Worm (Caenorhabditis elegans) whole organism, L4 larva: Measurements from ENCODE around the gene srx-84.
A peak's percentile ranks its signal among the peaks of the same experiment; 100 is the strongest.

ENCODE experiments used
- D1046.2 ChIP-seq: fragments of 200-800 bp; sonication (Bioruptor generic); IDR thresholded peaks from 2 replicates; pipeline ENCODE4 v1.3.6; 2022; ENCODE audit warnings: missing genetic modification characterization, missing compliant biosample characterization
- F26F4.8 ChIP-seq: fragments of 200-800 bp; sonication (Bioruptor generic); conservative IDR thresholded peaks from 2 replicates; pipeline ENCODE4 v1.3.6; 2022; ENCODE audit warnings: missing genetic modification characterization, missing compliant biosample characterization
- F44E2.7 ChIP-seq: fragments of 200-800 bp; sonication (Bioruptor generic); IDR thresholded peaks from 2 replicates; pipeline ENCODE4 v2.1.2; 2022; ENCODE audit warnings: missing genetic modification characterization, missing compliant biosample characterization
- T26A8.4 ChIP-seq: fragments of 200-800 bp; sonication (Bioruptor generic); IDR thresholded peaks from 2 replicates; pipeline ENCODE4 v1.3.6; 2022; ENCODE audit warnings: missing genetic modification characterization, missing compliant biosample characterization
- Y105C5A.15 ChIP-seq: fragments of 200-800 bp; sonication (Bioruptor generic); IDR thresholded peaks from 2 replicates; pipeline ENCODE4 v1.3.6; 2022; ENCODE audit warnings: missing genetic modification characterization, missing compliant biosample characterization
- ZK337.2 ChIP-seq: fragments of 200-800 bp; sonication (Bioruptor generic); IDR thresholded peaks from 2 replicates; pipeline ENCODE4 v1.3.6; 2022; ENCODE audit warnings: missing genetic modification reagents, missing genetic modification characterization, missing compliant biosample characterization
- ZK546.5 ChIP-seq, 2 experiments: sonication (generic microtip); optimal IDR thresholded peaks; 2 replicates each; lab custom pipeline; 2017; ENCODE audit warnings: missing biosample characterization in 2 of 2, missing genetic modification characterization in 2 of 2
- aha-1 ChIP-seq: fragments of 150-350 bp; peaks from one replicate; lab custom pipeline; 2014; ENCODE audit warnings: missing biosample characterization, missing genetic modification characterization
- daf-12 ChIP-seq: fragments of 150-350 bp; optimal IDR thresholded peaks from 2 replicates; lab custom pipeline; 2014; ENCODE audit warnings: missing biosample characterization, missing genetic modification reagents, missing genetic modification characterization
- daf-16 ChIP-seq, 3 experiments: sonication (generic microtip); optimal IDR thresholded peaks; 2 replicates each; lab custom pipeline; 2016 to 2017; ENCODE audit warnings: missing genetic modification characterization in 3 of 3, missing genetic modification reagents in 3 of 3, mild to moderate bottlenecking in 2 of 3, missing compliant biosample characterization in 2 of 3, missing biosample characterization in 1 of 3, moderate library complexity in 1 of 3
- dmd-6 ChIP-seq: fragments of 200-800 bp; sonication (Bioruptor generic); IDR thresholded peaks from 2 replicates; pipeline ENCODE4 v1.3.6; 2022; ENCODE audit warnings: missing genetic modification reagents, missing genetic modification characterization, missing compliant biosample characterization
- dmd-8 ChIP-seq: fragments of 200-800 bp; sonication (Bioruptor generic); IDR thresholded peaks from 2 replicates; pipeline ENCODE4 v1.3.6; 2022; ENCODE audit warnings: missing genetic modification characterization, missing compliant biosample characterization
- dmd-9 ChIP-seq: fragments of 200-800 bp; sonication (Bioruptor generic); IDR thresholded peaks from 2 replicates; pipeline ENCODE4 v1.3.6; 2022; ENCODE audit warnings: missing genetic modification reagents, missing genetic modification characterization, missing compliant biosample characterization
- duxl-1 ChIP-seq: sonication (generic microtip); optimal IDR thresholded peaks from 2 replicates; lab custom pipeline; 2016; ENCODE audit warnings: mild to moderate bottlenecking, missing genetic modification characterization, moderate library complexity, missing compliant biosample characterization; ENCODE audit not compliant: poor library complexity
- dve-1 ChIP-seq: sonication (generic microtip); optimal IDR thresholded peaks from 2 replicates; lab custom pipeline; 2017; ENCODE audit warnings: antibody characterized with exemption, mild to moderate bottlenecking, missing genetic modification characterization, missing compliant biosample characterization; ENCODE audit not compliant: insufficient read depth
- egl-43 ChIP-seq: fragments of 200-800 bp; sonication (Bioruptor generic); IDR thresholded peaks from 2 replicates; pipeline ENCODE4 v1.3.6; 2022; ENCODE audit warnings: missing genetic modification reagents, missing genetic modification characterization, missing compliant biosample characterization
- fkh-10 ChIP-seq: fragments of 150-350 bp; optimal IDR thresholded peaks from 2 replicates; lab custom pipeline; 2014; ENCODE audit warnings: missing biosample characterization, missing genetic modification reagents, missing genetic modification characterization
- hif-1 ChIP-seq, 2 experiments: sonication (generic microtip); optimal IDR thresholded peaks; 2 replicates each; lab custom pipeline; 2016 to 2017; ENCODE audit warnings: missing compliant biosample characterization in 2 of 2, missing genetic modification characterization in 2 of 2, missing genetic modification reagents in 2 of 2, missing genotype in 2 of 2, mild to moderate bottlenecking in 1 of 2
- hlh-11 ChIP-seq: fragments of 200-800 bp; sonication (Bioruptor generic); optimal IDR thresholded peaks from 2 replicates; lab custom pipeline; 2018; ENCODE audit warnings: mild to moderate bottlenecking, missing genetic modification characterization, missing compliant biosample characterization
- hlh-30 ChIP-seq: sonication (generic microtip); optimal IDR thresholded peaks from 2 replicates; lab custom pipeline; 2017; ENCODE audit warnings: antibody characterized with exemption, mild to moderate bottlenecking, missing genetic modification characterization, missing compliant biosample characterization; ENCODE audit not compliant: insufficient read depth
- hmg-1.1 ChIP-seq: fragments of 200-800 bp; sonication (Bioruptor generic); IDR thresholded peaks from 2 replicates; pipeline ENCODE4 v1.3.6; 2022; ENCODE audit warnings: missing genetic modification reagents, missing genetic modification characterization, missing compliant biosample characterization
- lin-15B ChIP-seq: fragments of 150-350 bp; sonication (generic microtip); optimal IDR thresholded peaks from 3 replicates; lab custom pipeline; 2014; ENCODE audit warnings: missing biosample characterization, missing genetic modification characterization
- lin-29 ChIP-seq: fragments of 200-800 bp; sonication (Bioruptor generic); IDR thresholded peaks from 2 replicates; pipeline ENCODE4 v1.3.6; 2022; ENCODE audit warnings: missing genetic modification reagents, missing genetic modification characterization, missing compliant biosample characterization
- lin-38 ChIP-seq: fragments of 200-800 bp; sonication (Bioruptor generic); IDR thresholded peaks from 2 replicates; pipeline ENCODE4 v1.3.6; 2022; ENCODE audit warnings: missing genetic modification reagents, missing genetic modification characterization, missing compliant biosample characterization
- madf-5 ChIP-seq, 2 experiments: fragments of 200-800 bp; sonication (Bioruptor generic); IDR thresholded peaks; 2 replicates each; pipeline ENCODE4 v1.3.6; 2022; ENCODE audit warnings: missing compliant biosample characterization in 2 of 2, missing genetic modification characterization in 2 of 2
- mdl-1 ChIP-seq, 2 experiments: fragments of 150-350 bp in 1 of 2; sonication (generic microtip) in 1 of 2; optimal IDR thresholded peaks; 2 replicates each; lab custom pipeline; 2014 to 2017; ENCODE audit warnings: missing biosample characterization in 2 of 2, missing genetic modification characterization in 2 of 2
- mes-2 ChIP-seq: sonication (generic microtip); optimal IDR thresholded peaks from 2 replicates; lab custom pipeline; 2016; ENCODE audit warnings: missing genotype, mild to moderate bottlenecking, missing genetic modification characterization, missing compliant biosample characterization; ENCODE audit not compliant: poor library complexity, severe bottlenecking
- mxl-2 ChIP-seq: fragments of 200-800 bp; sonication (Bioruptor generic); conservative IDR thresholded peaks from 2 replicates; pipeline ENCODE4 v1.3.6; 2022; ENCODE audit warnings: missing genetic modification reagents, missing genetic modification characterization, missing compliant biosample characterization
- mxl-3 ChIP-seq: fragments of 200-800 bp; sonication (Bioruptor generic); optimal IDR thresholded peaks from 2 replicates; lab custom pipeline; 2018; ENCODE audit warnings: mild to moderate bottlenecking, missing genetic modification characterization, missing compliant biosample characterization
- nhr-10 ChIP-seq: fragments of 150-350 bp; optimal IDR thresholded peaks from 2 replicates; lab custom pipeline; 2014; ENCODE audit warnings: missing biosample characterization, missing genetic modification characterization
- nhr-11 ChIP-seq: fragments of 150-350 bp; optimal IDR thresholded peaks from 2 replicates; lab custom pipeline; 2014; ENCODE audit warnings: missing biosample characterization, missing genetic modification characterization
- nhr-25 ChIP-seq: sonication (generic microtip); optimal IDR thresholded peaks from 2 replicates; lab custom pipeline; 2017; ENCODE audit warnings: missing genetic modification characterization, mild to moderate bottlenecking, missing compliant biosample characterization, antibody characterized with exemption, moderate library complexity, borderline replicate concordance; ENCODE audit not compliant: insufficient read depth
- nhr-28 ChIP-seq: fragments of 150-350 bp; optimal IDR thresholded peaks from 2 replicates; lab custom pipeline; 2014; ENCODE audit warnings: missing biosample characterization, missing genetic modification characterization
- nhr-48 ChIP-seq: sonication (generic microtip); optimal IDR thresholded peaks from 2 replicates; lab custom pipeline; 2016; ENCODE audit warnings: mild to moderate bottlenecking, missing genetic modification characterization, missing compliant biosample characterization
- nhr-77 ChIP-seq: fragments of 150-350 bp; optimal IDR thresholded peaks from 2 replicates; lab custom pipeline; 2014; ENCODE audit warnings: missing biosample characterization, missing genetic modification characterization
- php-3 ChIP-seq: fragments of 200-800 bp; sonication (Bioruptor generic); IDR thresholded peaks from 2 replicates; pipeline ENCODE4 v1.3.6; 2022; ENCODE audit warnings: missing genetic modification reagents, missing genetic modification characterization, missing compliant biosample characterization
- pqm-1 ChIP-seq: sonication (generic microtip); optimal IDR thresholded peaks from 2 replicates; lab custom pipeline; 2017; ENCODE audit warnings: missing biosample characterization, missing genetic modification characterization
- saeg-2 ChIP-seq: fragments of 200-800 bp; sonication (Bioruptor generic); IDR thresholded peaks from 2 replicates; pipeline ENCODE4 v1.3.6; 2022; ENCODE audit warnings: missing genetic modification reagents, missing genetic modification characterization, missing compliant biosample characterization
- snpc-4 ChIP-seq: fragments of 150-350 bp; optimal IDR thresholded peaks from 2 replicates; lab custom pipeline; 2014; ENCODE audit warnings: missing biosample characterization, missing genetic modification characterization
- unc-130 ChIP-seq: sonication (generic microtip); optimal IDR thresholded peaks from 2 replicates; lab custom pipeline; 2016; ENCODE audit warnings: missing genetic modification reagents, missing genetic modification characterization, missing compliant biosample characterization
- vab-7 ChIP-seq: fragments of 200-800 bp; sonication (Bioruptor generic); IDR thresholded peaks from 2 replicates; pipeline ENCODE4 v1.3.6; 2022; ENCODE audit warnings: missing genetic modification reagents, missing genetic modification characterization, missing compliant biosample characterization

Gene srx-84

DNA sequence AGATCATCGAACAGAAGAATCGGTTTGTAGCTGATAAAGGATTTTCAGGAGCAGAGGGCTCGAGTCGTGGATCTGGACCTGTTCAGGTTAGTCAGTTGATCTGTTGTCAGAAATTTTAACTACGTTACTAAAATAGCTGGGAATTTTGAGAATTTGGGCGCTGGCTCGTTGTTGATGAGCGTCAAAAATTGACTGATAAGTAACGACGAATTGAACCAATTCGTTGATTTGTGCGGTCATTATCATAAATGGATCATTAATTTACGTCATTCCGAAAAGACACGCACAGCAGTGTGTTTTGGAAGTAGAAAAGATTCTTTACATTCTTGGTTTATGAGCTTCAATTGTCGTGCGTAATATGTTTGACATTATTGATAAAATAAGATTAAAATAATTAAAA lies 48.9 kb downstream of the srx-84 start:
- TF ChIP-seq mes-2 (tag; lab: Kevin White, UChicago) = no peak
- no peak for TF ChIP-seq ZK546.5 (tag; optimal IDR thresholded peaks at IDR 0.05; lab: Kevin White, UChicago)
- TF ChIP-seq dve-1 (tag; lab: Kevin White, UChicago) = no peak
- TF ChIP-seq hmg-1.1 (GFP tag; lab: Robert Waterston, UW) = no peak
- no peak for TF ChIP-seq lin-38 (GFP tag; lab: Robert Waterston, UW)
- no peak for TF ChIP-seq dmd-9
- TF ChIP-seq nhr-10 (tag; lab: Kevin White, UChicago) = no peak
- TF ChIP-seq mdl-1 (tag; optimal IDR thresholded peaks at IDR 0.05; lab: Kevin White, UChicago) = no peak
- peak; percentile 46 for TF ChIP-seq aha-1 (tag; lab: Kevin White, UChicago)
- no peak for TF ChIP-seq F26F4.8
- no peak for TF ChIP-seq vab-7 (GFP tag; lab: Robert Waterston, UW)
- TF ChIP-seq unc-130 = no peak
- TF ChIP-seq mxl-2 = no peak
- peak; percentile 20 for TF ChIP-seq pqm-1
- no peak for TF ChIP-seq lin-15B
- TF ChIP-seq nhr-28 (tag; lab: Kevin White, UChicago) = peak; percentile 49
- no peak for TF ChIP-seq saeg-2 (GFP tag; lab: Robert Waterston, UW)
- no peak for TF ChIP-seq madf-5 (GFP tag; IDR thresholded peaks at IDR 0.05; lab: Robert Waterston, UW)
- TF ChIP-seq dmd-6 (GFP tag; lab: Robert Waterston, UW) = peak; percentile 72
- TF ChIP-seq lin-29 = no peak
- peak; percentile 54; the same call in 1 of the 2 replicates for TF ChIP-seq php-3
- TF ChIP-seq nhr-25 (tag; lab: Kevin White, UChicago) = no peak
- peak; percentile 49 for TF ChIP-seq hlh-11 (tag; lab: Kevin White, UChicago)
- no peak for TF ChIP-seq daf-12
- TF ChIP-seq, all 104 proteins: peak for 6

DNA sequence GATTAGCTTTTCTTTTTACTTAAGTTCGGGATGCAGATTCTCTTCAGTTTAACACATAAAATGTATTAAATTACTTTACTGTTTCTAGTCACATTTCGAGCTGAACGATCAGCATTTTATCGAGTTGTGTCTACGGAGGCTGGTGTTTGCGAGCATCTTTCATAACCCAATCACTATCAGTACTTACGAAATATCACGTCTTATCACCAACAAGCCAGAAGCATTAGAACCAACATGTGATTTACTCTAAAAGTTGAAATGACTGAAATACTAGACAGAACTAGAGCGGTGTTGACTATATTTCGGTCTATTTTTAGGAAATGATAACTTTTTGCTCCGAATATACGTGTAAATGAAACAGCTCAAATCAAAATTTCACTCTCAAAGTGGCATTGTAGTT lies 49.5 kb downstream of the srx-84 start:
- TF ChIP-seq egl-43 (no peak), snpc-4 (tag; lab: Kevin White, UChicago) (no peak), dmd-8 (GFP tag; lab: Robert Waterston, UW) (no peak), duxl-1 (tag; lab: Kevin White, UChicago) (no peak), dve-1 (tag; lab: Kevin White, UChicago) (peak; percentile 58), T26A8.4 (GFP tag; lab: Robert Waterston, UW) (no peak), dmd-6 (GFP tag; lab: Robert Waterston, UW) (peak; percentile 81), hlh-11 (tag; lab: Kevin White, UChicago) (peak; percentile 60), mxl-3 (GFP tag; lab: Kevin White, UChicago) (no peak), Y105C5A.15 (GFP tag; lab: Robert Waterston, UW) (no peak), hif-1 (tag; optimal IDR thresholded peaks at IDR 0.05; lab: Kevin White, UChicago) (peak in 1 of 2 experiments; percentile 12), hlh-30 (tag; lab: Kevin White, UChicago) (peak; percentile 45), php-3 (0 out of 2 replicates have a peak, but pooled peaks have one; percentile 51), mes-2 (tag; lab: Kevin White, UChicago) (peak; percentile 7), fkh-10 (GFP tag; lab: Kevin White, UChicago) (no peak), nhr-11 (tag; lab: Kevin White, UChicago) (no peak), nhr-77 (tag; lab: Kevin White, UChicago) (peak; percentile 34), unc-130 (no peak), daf-16 (GFP tag; optimal IDR thresholded peaks at IDR 0.05; lab: Kevin White, UChicago) (no peak), daf-16 (tag; optimal IDR thresholded peaks at IDR 0.05; lab: Kevin White, UChicago) (peak; percentile 77), pqm-1 (peak; percentile 91), mdl-1 (tag; optimal IDR thresholded peaks at IDR 0.05; lab: Kevin White, UChicago) (peak in 1 of 2 experiments; percentile 20), F44E2.7 (no peak), nhr-48 (tag; lab: Kevin White, UChicago) (peak; percentile 18), nhr-28 (tag; lab: Kevin White, UChicago) (peak; percentile 75), ZK337.2 (GFP tag; lab: Robert Waterston, UW) (no peak), vab-7 (GFP tag; lab: Robert Waterston, UW) (no peak), D1046.2 (no peak)
